Worm (Caenorhabditis elegans) whole organism, late embryonic: ENCODE data around the gene gst-30.
"Not testable (repeated sequence)": the region's sequence is repeated elsewhere in the genome, so short reads cannot be mapped to it uniquely, and the experiment has no call there.

Experiments used
- C08G9.2 ChIP-seq: sonication (generic microtip); optimal IDR thresholded peaks from 2 replicates; lab custom pipeline; 2016; ENCODE audit warnings: mild to moderate bottlenecking, missing genetic modification characterization, moderate library complexity, missing compliant biosample characterization
- C38D4.7 ChIP-seq: fragments of 200-800 bp; sonication (Bioruptor generic); optimal IDR thresholded peaks from 2 replicates; lab custom pipeline; 2018; ENCODE audit warnings: mild to moderate bottlenecking, missing genetic modification characterization, moderate library complexity, missing compliant biosample characterization
- T23F11.4 ChIP-seq: fragments of 200-800 bp; sonication (Bioruptor generic); optimal IDR thresholded peaks from 2 replicates; lab custom pipeline; 2018; ENCODE audit warnings: mild to moderate bottlenecking, missing genetic modification characterization, missing compliant biosample characterization
- Y22D7AL.16 ChIP-seq: sonication (generic microtip); optimal IDR thresholded peaks from 2 replicates; lab custom pipeline; 2016; ENCODE audit warnings: missing genetic modification characterization, missing compliant biosample characterization
- ahr-1 ChIP-seq: sonication (generic microtip); optimal IDR thresholded peaks from 2 replicates; lab custom pipeline; 2016; ENCODE audit warnings: missing genetic modification characterization, missing compliant biosample characterization
- ceh-19 ChIP-seq: fragments of 200-800 bp; sonication (Bioruptor generic); optimal IDR thresholded peaks from 2 replicates; lab custom pipeline; 2018; ENCODE audit warnings: mild to moderate bottlenecking, missing genetic modification characterization, missing compliant biosample characterization
- ceh-22 ChIP-seq: sonication (generic microtip); optimal IDR thresholded peaks from 2 replicates; lab custom pipeline; 2017; ENCODE audit warnings: missing biosample characterization, missing genetic modification characterization
- ceh-24 ChIP-seq: sonication (generic microtip); optimal IDR thresholded peaks from 2 replicates; lab custom pipeline; 2016; ENCODE audit warnings: mild to moderate bottlenecking, missing genetic modification characterization, missing compliant biosample characterization
- ceh-30 ChIP-seq: fragments of 150-350 bp; optimal IDR thresholded peaks from 2 replicates; lab custom pipeline; 2014; ENCODE audit warnings: missing biosample characterization, missing genetic modification characterization
- ceh-6 ChIP-seq: fragments of 200-800 bp; sonication (Bioruptor generic); optimal IDR thresholded peaks from 2 replicates; lab custom pipeline; 2018; ENCODE audit warnings: mild to moderate bottlenecking, missing genetic modification characterization, missing compliant biosample characterization
- che-1 ChIP-seq: sonication (generic microtip); optimal IDR thresholded peaks from 2 replicates; lab custom pipeline; 2016; ENCODE audit warnings: mild to moderate bottlenecking, missing genetic modification characterization, missing compliant biosample characterization
- dmd-4 ChIP-seq: sonication (generic microtip); optimal IDR thresholded peaks from 2 replicates; lab custom pipeline; 2016; ENCODE audit warnings: borderline replicate concordance, missing genetic modification characterization, missing compliant biosample characterization
- elt-2 ChIP-seq: sonication (generic microtip); optimal IDR thresholded peaks from 2 replicates; lab custom pipeline; 2016; ENCODE audit warnings: missing genetic modification reagents, missing genetic modification characterization, missing compliant biosample characterization
- elt-4 ChIP-seq: sonication (generic microtip); optimal IDR thresholded peaks from 2 replicates; lab custom pipeline; 2016; ENCODE audit warnings: missing genetic modification characterization, missing compliant biosample characterization
- eyg-1 ChIP-seq: sonication (generic microtip); optimal IDR thresholded peaks from 2 replicates; lab custom pipeline; 2016; ENCODE audit warnings: missing genotype, missing genetic modification characterization, missing compliant biosample characterization
- fkh-10 ChIP-seq: fragments of 150-350 bp; optimal IDR thresholded peaks from 2 replicates; lab custom pipeline; 2014; ENCODE audit warnings: missing biosample characterization, missing genetic modification reagents, missing genetic modification characterization
- fkh-6 ChIP-seq: sonication (generic microtip); optimal IDR thresholded peaks from 2 replicates; lab custom pipeline; 2016; ENCODE audit warnings: missing genetic modification characterization, missing compliant biosample characterization
- hlh-13 ChIP-seq: fragments of 200-800 bp; sonication (Bioruptor generic); optimal IDR thresholded peaks from 2 replicates; lab custom pipeline; 2018; ENCODE audit warnings: mild to moderate bottlenecking, missing genetic modification characterization, missing compliant biosample characterization
- hlh-6 ChIP-seq: sonication (generic microtip); optimal IDR thresholded peaks from 2 replicates; lab custom pipeline; 2016; ENCODE audit warnings: missing genotype, missing genetic modification characterization, missing compliant biosample characterization
- hlh-8 ChIP-seq: sonication (generic microtip); optimal IDR thresholded peaks from 2 replicates; lab custom pipeline; 2016; ENCODE audit warnings: missing genotype, missing genetic modification characterization, missing compliant biosample characterization
- lin-11 ChIP-seq: fragments of 200-800 bp; sonication (Bioruptor generic); optimal IDR thresholded peaks from 2 replicates; lab custom pipeline; 2018; ENCODE audit warnings: mild to moderate bottlenecking, missing genetic modification characterization, missing compliant biosample characterization
- nfya-1 ChIP-seq: sonication (generic microtip); optimal IDR thresholded peaks from 2 replicates; lab custom pipeline; 2017; ENCODE audit warnings: missing genetic modification characterization, mild to moderate bottlenecking, missing compliant biosample characterization, antibody characterized with exemption, moderate library complexity
- nhr-11 ChIP-seq: fragments of 150-350 bp; optimal IDR thresholded peaks from 2 replicates; lab custom pipeline; 2014; ENCODE audit warnings: missing biosample characterization, missing genetic modification characterization
- nhr-232 ChIP-seq: sonication (generic microtip); optimal IDR thresholded peaks from 2 replicates; lab custom pipeline; 2016; ENCODE audit warnings: missing genetic modification characterization, missing compliant biosample characterization
- npax-4 ChIP-seq: sonication (generic microtip); optimal IDR thresholded peaks from 2 replicates; lab custom pipeline; 2016; ENCODE audit warnings: missing genetic modification characterization, missing compliant biosample characterization
- odd-2 ChIP-seq: sonication (generic microtip); optimal IDR thresholded peaks from 2 replicates; lab custom pipeline; 2017; ENCODE audit warnings: antibody characterized with exemption, mild to moderate bottlenecking, missing genetic modification characterization, missing compliant biosample characterization
- pag-3 ChIP-seq: sonication (generic microtip); optimal IDR thresholded peaks from 2 replicates; lab custom pipeline; 2016; ENCODE audit warnings: missing compliant biosample characterization, missing genetic modification characterization, borderline replicate concordance
- pax-1 ChIP-seq: fragments of 150-350 bp; optimal IDR thresholded peaks from 2 replicates; lab custom pipeline; 2014; ENCODE audit warnings: missing biosample characterization, missing genetic modification characterization
- pha-2 ChIP-seq: sonication (generic microtip); optimal IDR thresholded peaks from 2 replicates; lab custom pipeline; 2017; ENCODE audit warnings: mild to moderate bottlenecking, missing genetic modification characterization, missing compliant biosample characterization
- pqm-1 ChIP-seq: sonication (generic microtip); optimal IDR thresholded peaks from 2 replicates; lab custom pipeline; 2016; ENCODE audit warnings: missing genetic modification characterization, missing compliant biosample characterization
- ref-2 ChIP-seq: sonication (generic microtip); optimal IDR thresholded peaks from 2 replicates; lab custom pipeline; 2016; ENCODE audit warnings: missing genetic modification characterization, missing compliant biosample characterization
- tbx-2 ChIP-seq: sonication (generic microtip); optimal IDR thresholded peaks from 2 replicates; lab custom pipeline; 2016; ENCODE audit warnings: missing genetic modification characterization, missing compliant biosample characterization
- tbx-7 ChIP-seq: sonication (generic microtip); optimal IDR thresholded peaks from 2 replicates; lab custom pipeline; 2016; ENCODE audit warnings: missing genotype, missing genetic modification characterization, missing compliant biosample characterization
- unc-3 ChIP-seq, 2 experiments: fragments of 200-800 bp in 1 of 2; sonication (Bioruptor generic) in 1 of 2; sonication (generic microtip) in 1 of 2; conservative IDR thresholded peaks in 1 of 2; optimal IDR thresholded peaks in 1 of 2; 2 replicates each; pipeline versions ENCODE4 v1.3.6 to Lab custom; 2016 to 2022; ENCODE audit warnings: missing compliant biosample characterization in 2 of 2, missing genetic modification characterization in 2 of 2, missing genetic modification reagents in 1 of 2
- unc-42 ChIP-seq: sonication (generic microtip); optimal IDR thresholded peaks from 2 replicates; lab custom pipeline; 2016; ENCODE audit warnings: missing genotype, missing genetic modification characterization, missing compliant biosample characterization
- unc-55 ChIP-seq: sonication (generic microtip); optimal IDR thresholded peaks from 2 replicates; lab custom pipeline; 2017; ENCODE audit warnings: missing biosample characterization, missing genetic modification reagents, missing genetic modification characterization
- unc-86 ChIP-seq: sonication (generic microtip); optimal IDR thresholded peaks from 2 replicates; lab custom pipeline; 2016; ENCODE audit warnings: missing genetic modification characterization, missing compliant biosample characterization
- ztf-16 ChIP-seq: sonication (generic microtip); optimal IDR thresholded peaks from 2 replicates; lab custom pipeline; 2017; ENCODE audit warnings: missing genetic modification characterization, missing compliant biosample characterization

Gene gst-30

DNA sequence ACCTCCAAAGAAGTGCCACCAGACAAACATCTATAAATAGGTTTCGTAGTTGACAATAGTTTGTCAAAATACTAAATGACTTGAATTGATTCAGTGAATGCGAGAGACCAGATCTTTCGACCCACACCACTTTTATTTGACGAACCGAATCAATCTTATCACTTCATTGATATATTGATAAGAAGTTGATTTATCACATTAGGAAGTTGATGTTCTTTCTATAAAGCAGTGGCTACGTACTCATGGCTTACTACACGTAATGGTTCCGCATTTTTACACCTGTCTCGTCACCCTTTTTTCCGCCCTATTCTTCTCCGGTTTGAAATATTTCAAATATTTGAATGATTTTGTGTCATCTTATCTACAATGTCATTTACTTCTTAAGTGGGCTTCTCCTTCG is 14.2 kb downstream of the gst-30 start:
- peak; percentile 83 for TF ChIP-seq elt-2 (tag; lab: Kevin White, UChicago)
- TF ChIP-seq ahr-1 (tag; lab: Kevin White, UChicago) = no peak

DNA sequence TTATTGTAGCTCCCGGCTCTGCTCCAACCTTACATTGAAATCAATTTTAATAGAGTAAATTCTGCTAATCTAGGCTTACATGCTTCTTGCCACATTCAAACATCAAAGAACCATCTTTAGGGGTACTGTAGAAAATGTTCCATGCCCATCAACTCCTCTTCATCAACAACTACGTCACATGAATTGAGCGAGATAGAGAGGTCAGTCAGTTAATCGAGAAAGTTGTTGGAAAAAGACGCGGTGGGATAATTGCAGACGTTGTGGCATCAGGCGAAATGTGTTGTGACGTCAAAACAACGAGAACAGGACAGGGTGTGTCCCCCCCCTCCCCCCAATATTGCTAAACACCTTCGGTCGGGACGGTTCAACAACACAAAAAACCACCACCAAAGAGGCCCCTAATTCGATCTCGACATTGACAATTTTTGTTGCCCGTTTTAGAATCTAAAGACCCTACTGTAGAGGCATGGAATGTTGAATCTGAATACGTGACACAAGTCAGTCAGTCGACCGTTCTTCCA is 16.3 kb downstream of the gst-30 start:
- TF ChIP-seq hlh-13 (GFP tag; lab: Kevin White, UChicago) (no peak), ceh-19 (GFP tag; lab: Kevin White, UChicago) (no peak), che-1 (tag; lab: Kevin White, UChicago) (no peak), unc-3 (GFP tag; conservative IDR thresholded peaks at IDR 0.05; lab: Robert Waterston, UW) (no peak), unc-3 (tag; optimal IDR thresholded peaks at IDR 0.05; lab: Kevin White, UChicago) (no peak), ceh-24 (tag; lab: Kevin White, UChicago) (no peak), hlh-8 (no peak), eyg-1 (tag; lab: Kevin White, UChicago) (no peak), nhr-11 (tag; lab: Kevin White, UChicago) (no peak), nfya-1 (tag; lab: Kevin White, UChicago) (no peak), ref-2 (tag; lab: Kevin White, UChicago) (no peak), pax-1 (tag; lab: Kevin White, UChicago) (no peak), Y22D7AL.16 (tag; lab: Kevin White, UChicago) (no peak), tbx-7 (no peak), elt-4 (no peak), odd-2 (tag; lab: Kevin White, UChicago) (no peak), C08G9.2 (tag; lab: Kevin White, UChicago) (no peak)

DNA sequence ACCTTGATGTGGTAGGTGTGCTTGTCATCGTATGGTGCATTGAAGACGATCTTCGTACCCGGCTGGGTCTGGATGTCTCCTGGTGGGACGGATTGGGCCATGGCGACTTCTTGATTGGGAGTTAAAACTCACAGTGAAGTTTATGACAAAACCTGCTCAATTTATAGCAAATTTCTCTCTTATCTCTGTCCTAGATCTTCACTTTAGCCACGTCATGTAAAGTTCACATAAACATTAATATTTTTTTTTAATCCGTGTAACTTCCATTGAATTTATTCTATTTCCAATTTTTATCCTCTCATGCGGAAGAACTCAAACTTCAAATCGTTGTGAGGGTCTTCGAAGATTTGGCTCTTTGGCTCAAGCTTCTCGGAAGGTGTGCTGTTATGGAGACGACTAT is 18.4 kb downstream of the gst-30 start, which contains the start of gene msp-31:
Gene msp-31, minus strand, starts transcription at position 101 of the 400 bp plus-strand sequence.
- TF ChIP-seq fkh-6 (tag; lab: Kevin White, UChicago); tbx-7; hlh-6 (tag; lab: Kevin White, UChicago): not testable (repeated sequence)

DNA sequence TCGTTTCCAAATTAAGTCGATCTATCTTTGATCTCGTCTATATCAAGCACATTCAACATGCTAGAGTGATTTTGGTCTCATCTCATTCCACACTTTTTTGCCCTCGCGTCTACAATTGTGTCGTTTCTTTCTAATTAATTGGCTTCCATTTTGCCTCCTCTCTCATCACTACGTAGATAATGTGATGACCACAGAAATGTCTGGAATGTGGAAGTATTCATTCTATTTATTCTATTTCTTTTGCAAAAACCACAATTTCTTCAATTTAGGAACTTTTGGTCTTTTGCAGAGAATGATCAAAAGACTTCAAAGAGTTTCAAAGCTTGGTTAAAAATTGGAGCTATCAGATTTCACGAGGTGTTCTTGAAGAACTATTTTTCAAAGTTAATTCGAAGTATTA is 19.3 kb downstream of the gst-30 start:
- no peak for TF ChIP-seq ceh-24 (tag; lab: Kevin White, UChicago)
- TF ChIP-seq npax-4 (tag; lab: Kevin White, UChicago) = no peak
- no peak for TF ChIP-seq pax-1 (tag; lab: Kevin White, UChicago)
- no peak for TF ChIP-seq pqm-1 (tag; lab: Kevin White, UChicago)
- TF ChIP-seq Y22D7AL.16 (tag; lab: Kevin White, UChicago) = no peak
- TF ChIP-seq ztf-16 (tag; lab: Kevin White, UChicago) = no peak
- TF ChIP-seq ref-2 (tag; lab: Kevin White, UChicago) = no peak
- no peak for TF ChIP-seq tbx-2 (tag; lab: Kevin White, UChicago)
- TF ChIP-seq C38D4.7 (GFP tag; lab: Kevin White, UChicago) = no peak
- TF ChIP-seq T23F11.4 = no peak
- no peak for TF ChIP-seq nhr-232
- no peak for TF ChIP-seq unc-86 (tag; lab: Kevin White, UChicago)
- no peak for TF ChIP-seq hlh-8

DNA sequence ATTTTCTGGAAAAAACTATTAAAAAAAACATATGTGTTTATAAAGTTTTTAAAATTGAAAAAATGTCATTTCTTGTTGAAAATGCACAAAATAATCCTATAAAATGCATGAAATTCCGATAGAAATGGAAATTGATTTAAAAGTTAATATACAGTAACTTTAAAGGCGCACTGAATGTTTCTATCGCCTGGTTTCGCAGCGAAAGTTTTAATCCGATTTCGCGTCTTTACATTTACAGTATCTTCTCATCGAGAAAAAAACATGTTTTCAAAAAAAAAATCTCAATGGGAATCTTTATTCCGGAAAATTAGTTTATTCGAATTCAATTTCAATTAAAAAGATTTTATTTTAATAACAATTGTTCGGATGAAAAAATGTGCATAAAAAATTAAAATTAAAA is 20.6 kb downstream of the gst-30 start, which contains the start of gene R05F9.11:
Gene R05F9.11, minus strand, starts transcription at position 5 of the 400 bp plus-strand sequence.
- no peak for TF ChIP-seq lin-11 (tag; lab: Kevin White, UChicago)
- TF ChIP-seq pha-2 (tag; lab: Kevin White, UChicago) = no peak
- TF ChIP-seq tbx-7 = no peak

DNA sequence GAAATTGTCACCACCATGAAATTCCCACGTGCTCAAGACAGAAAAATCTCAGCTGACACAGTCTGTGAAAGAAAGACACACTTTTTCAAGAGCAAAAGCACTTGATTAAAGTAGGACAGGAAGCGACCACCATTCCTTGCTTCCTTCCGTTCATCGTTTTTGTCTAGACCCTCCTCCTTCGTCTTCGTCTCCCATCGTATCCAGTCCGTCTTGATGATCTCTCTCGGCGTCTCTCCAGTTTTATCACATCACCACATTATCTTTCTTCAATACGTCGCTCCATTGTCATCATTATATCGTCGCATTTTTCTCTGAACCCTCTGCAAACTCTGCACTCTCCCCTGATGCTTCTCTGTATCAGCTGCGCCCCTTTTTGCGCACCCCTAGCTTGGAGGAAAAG is 26.7 kb downstream of the gst-30 start:
- TF ChIP-seq pag-3 (tag; lab: Kevin White, UChicago) (no peak), elt-2 (tag; lab: Kevin White, UChicago) (peak; percentile 22), hlh-6 (tag; lab: Kevin White, UChicago) (no peak), unc-42 (tag; lab: Kevin White, UChicago) (peak; percentile 38), ceh-6 (GFP tag; lab: Kevin White, UChicago) (no peak), dmd-4 (tag; lab: Kevin White, UChicago) (no peak), pha-2 (tag; lab: Kevin White, UChicago) (no peak), ceh-30 (tag; lab: Kevin White, UChicago) (no peak), ceh-22 (tag; lab: Kevin White, UChicago) (peak; percentile 19), unc-55 (GFP tag; lab: Kevin White, UChicago) (peak; percentile 48), fkh-10 (no peak), hlh-8 (no peak)
